Fruit fly (Drosophila melanogaster): Measurements from ENCODE around the gene Enoph.

The Enoph gene

DNA sequence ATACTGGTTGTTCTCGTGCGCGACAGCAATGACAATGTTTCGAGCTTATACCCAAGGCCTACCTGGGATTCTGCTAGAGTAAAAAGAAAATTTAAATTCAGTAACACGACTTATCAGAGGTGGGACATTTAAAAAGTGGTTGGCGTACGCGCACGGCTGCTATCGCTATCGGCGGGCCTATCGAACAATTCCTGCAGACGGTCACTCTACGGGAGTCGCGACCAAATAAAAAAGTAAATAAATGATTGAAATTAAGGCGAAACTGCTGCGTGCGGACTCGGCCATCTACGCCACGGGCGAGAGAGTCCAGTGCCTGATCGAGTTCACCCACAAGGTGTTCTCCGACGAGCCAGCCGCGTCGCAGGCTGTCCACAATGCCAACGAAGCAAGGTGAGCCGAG, 37.0 kb downstream of the Enoph start, which contains the start of the genes Prosbeta2R2 and CG1116:
Prosbeta2R2 (minus strand) TSS at position 63 of the 400 bp plus-strand sequence.
CG1116 (plus strand) TSS at position 192 of the 400 bp plus-strand sequence.
- TF ChIP-seq CG8478 (optimal IDR thresholded peaks at IDR 0.05), result no peak
- TF ChIP-seq CTCF (optimal IDR thresholded peaks at IDR 0.05), result no peak

DNA sequence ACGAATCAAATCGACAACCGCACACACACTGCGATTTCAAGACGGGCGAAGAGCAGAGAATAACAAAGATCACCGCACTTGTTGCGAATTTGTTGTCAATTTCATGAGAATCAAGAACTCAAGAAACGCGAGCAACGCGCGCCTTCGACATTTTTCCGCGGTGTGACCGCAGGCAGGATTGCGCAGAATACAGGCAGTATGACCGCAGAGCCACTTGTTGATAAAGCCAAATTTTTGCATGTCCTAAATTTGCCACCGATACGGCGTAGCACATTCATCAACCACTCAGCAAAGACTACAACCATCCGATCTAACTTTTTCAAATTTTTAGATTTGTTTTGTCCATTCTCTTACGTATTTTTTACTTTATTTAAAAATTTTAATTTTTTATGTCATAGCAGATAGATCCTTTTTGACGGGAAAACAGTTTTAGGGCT, 39.2 kb downstream of the Enoph start, which contains the start of gene cno:
cno (minus strand) TSS at position 179 of the 437 bp plus-strand sequence.
- TF ChIP-seq CG8478 (optimal IDR thresholded peaks at IDR 0.05), result no peak
- peak; percentile 53 to 66 for TF ChIP-seq CTCF (optimal IDR thresholded peaks at IDR 0.05)

DNA sequence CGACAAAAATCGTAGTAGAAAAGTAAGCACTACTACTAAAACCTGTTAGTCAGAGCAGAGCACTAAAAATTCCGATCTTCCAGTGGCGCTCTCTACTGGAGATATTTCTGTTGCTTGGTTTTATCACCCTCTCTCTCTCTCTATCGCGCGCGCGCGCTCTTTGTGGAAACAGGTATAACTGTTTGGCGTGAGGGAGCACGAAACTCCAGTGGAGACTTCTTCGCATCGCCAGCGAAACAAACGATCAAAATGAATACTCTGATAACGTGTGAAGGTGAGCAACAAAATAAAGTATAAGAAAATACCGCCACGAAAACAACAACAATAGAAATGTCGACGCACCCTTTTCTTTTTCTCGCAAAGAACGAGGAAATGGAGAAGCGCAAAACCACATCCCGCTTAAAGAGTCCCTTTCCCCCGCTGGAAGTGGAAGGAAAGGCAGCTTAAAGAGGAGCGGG, 40.1 kb downstream of the Enoph start:
- peak; percentile 82 to 85 for TF ChIP-seq CTCF (optimal IDR thresholded peaks at IDR 0.05)
- TF ChIP-seq CG8478 (optimal IDR thresholded peaks at IDR 0.05), result no peak

DNA sequence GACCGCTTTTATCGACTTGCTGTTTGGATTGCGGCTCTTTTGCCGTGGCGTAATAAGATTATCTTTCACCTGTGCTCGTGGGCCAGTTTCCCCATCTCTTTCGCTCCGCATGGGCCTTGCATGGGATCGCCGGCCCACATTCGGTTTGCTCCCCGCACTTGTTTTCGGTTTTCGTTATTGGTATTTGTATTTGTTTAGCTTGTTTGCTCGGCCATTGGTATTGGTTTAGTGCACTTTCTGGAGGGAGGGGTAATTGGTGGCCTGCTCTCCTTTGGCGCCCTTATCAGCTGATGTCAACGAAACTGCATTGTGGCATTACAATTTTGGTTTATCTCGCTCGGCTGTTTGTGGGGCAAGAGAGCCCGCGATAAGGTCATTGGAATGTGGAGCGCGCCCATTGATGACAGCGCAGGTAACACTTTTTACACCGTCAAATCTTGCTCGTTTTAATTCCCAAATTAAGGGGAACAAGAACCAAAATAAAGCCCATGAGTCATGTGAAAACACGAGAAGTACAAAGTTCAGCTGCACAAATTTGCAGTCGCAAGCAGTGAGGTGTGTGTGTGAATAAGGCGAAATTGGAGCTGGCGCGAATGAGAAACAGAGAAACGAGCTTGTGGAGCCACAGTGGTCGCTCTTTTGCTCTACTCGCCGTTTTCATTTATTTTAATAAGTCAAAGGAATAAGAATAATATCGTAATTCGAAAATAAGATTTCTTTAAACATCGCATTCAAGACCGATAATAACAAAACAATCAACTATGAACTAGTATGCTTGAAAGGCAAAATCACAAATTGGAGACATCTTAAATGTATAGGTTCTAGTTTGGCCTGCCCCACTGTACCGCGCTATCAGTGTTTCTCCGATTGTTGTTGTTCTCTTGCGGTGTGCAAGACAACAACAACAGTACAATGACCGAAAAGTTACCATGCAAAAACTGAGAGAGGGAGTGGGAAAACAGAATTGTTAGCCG, 40.9 kb downstream of the Enoph start:
- TF ChIP-seq CG8478 (optimal IDR thresholded peaks at IDR 0.05) (no peak), CTCF (optimal IDR thresholded peaks at IDR 0.05) (no peak)

DNA sequence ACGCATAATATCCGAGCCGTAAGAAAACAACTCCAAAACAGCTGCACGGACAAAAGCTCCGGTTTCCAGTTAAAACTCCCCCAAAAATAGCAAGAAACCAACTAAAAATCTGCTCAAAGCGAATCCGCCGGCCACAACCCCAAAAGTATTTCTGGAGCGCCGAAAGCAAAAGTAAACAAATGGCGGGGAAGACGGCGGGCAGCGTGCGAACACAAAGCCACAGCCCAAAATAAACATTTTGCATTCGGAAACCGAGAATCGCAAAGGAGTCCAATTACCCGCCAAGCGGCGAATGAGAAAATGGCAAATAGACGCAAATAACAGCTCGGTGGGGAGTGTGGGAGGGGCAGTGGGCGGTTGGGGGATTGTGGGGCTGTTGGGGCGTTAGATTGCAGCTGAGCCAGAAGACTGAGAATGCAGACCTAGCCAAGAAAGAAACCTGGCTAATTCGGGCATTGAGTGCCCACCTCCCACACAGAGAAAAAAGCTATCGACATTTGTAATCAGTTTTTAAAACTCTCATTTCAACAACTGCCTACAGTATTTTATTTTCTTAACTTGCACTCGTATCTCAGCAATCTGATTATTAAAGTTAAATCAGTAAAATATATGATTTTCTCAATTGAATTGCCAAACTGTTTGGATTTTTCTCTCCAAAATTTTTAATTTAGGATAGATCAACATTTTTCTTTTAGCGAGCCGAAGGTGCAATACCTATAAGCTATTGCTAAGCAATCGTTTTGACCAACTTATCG, 42.1 kb downstream of the Enoph start:
- no peak for TF ChIP-seq CG8478 (optimal IDR thresholded peaks at IDR 0.05)
- no peak for TF ChIP-seq CTCF (optimal IDR thresholded peaks at IDR 0.05)

DNA sequence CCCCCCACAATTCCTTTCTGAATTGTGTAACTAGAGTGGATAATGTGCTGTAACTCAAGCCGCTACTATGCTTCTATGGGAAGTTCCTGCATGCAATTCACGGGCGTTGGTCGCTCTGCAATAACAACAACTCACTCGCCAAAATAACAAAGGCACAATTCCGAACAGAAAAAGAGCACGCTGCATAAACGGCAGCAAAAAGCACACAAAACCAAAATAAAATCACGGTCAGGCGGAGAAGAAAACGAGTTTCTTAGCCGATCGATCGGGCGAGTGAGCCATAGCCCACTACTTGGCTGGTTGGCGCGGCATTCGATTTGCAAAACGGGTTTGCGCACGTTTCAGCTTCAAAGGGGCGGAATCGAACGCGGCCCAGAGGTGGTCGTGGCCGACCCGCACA, 43.2 kb downstream of the Enoph start:
- TF ChIP-seq CG8478 (optimal IDR thresholded peaks at IDR 0.05), result no peak
- TF ChIP-seq CTCF (optimal IDR thresholded peaks at IDR 0.05), result no peak

DNA sequence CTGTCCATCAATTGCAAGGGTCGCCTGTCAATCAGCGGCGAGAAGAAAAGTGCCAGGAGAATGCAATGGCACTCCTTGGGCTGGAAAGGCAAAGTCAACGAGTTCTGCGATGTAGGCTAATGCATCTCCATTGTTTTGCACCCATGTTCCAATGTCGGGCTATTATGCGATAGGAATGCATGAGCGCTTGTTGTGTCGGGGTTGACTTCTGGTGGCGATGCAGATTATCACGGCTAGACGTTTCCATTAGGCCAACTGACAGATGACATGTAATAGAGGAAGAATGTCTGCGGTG, 43.8 kb downstream of the Enoph start:
- TF ChIP-seq CG8478 (optimal IDR thresholded peaks at IDR 0.05) (no peak), CTCF (optimal IDR thresholded peaks at IDR 0.05) (no peak)

DNA sequence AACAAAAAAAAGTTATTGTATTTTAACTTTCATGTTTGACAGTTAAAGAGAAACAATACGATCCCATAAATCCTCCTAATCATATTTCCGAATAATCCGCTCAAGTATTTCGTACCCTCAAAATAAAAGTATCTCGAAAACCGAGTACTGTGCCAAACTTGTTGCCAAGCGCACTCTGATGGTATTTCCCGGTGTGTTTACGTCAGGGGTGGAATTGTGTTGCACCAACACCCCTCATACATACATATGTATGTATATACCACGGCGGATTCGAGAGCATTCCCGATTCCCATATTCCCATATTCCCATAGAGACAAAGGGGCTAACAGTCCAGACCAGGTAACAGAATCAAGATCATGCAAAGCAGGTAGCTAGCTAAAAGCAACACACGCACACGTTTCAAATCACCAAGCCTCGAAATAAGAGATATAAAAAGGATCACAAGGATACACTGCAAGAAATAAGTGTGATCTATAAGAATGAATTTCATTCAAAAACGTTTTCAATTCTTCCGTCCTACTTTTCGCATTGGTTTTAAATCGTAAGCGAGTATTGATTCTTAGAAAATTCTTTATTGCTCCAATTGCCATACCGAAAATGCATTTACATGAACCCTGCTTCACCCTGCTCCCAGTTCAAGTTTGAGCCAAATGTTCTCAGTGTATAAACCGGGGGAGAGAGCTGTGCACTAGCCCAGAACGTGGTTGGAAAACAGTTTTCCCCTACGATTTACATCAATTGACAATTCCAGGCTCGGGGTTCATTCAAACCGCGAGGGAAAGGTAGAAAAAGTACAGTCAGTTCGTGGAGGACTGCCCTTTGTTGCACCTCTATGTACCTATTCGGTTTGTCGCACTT, 44.4 kb downstream of the Enoph start:
- no peak for TF ChIP-seq CG8478 (optimal IDR thresholded peaks at IDR 0.05)
- no peak for TF ChIP-seq CTCF (optimal IDR thresholded peaks at IDR 0.05)

DNA sequence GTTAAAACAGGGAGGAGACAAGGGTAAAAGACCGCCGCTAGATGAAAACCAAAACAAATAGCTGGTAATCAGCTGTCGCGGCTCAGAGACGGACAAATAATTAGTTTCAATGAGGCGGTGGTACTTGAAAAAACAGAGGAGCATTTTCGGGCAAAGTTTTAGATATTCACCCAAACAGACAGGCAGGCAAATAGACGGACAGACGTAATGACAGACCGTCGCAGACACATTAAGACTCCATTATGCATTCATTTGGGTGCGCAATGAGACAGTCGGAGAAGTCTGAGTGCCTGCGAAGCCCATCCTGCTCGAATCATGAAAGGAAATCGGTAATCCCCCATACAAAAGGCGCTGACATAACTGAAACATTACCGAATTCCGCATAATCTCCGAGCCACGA, 45.1 kb downstream of the Enoph start:
- TF ChIP-seq CTCF (optimal IDR thresholded peaks at IDR 0.05) (no peak), CG8478 (optimal IDR thresholded peaks at IDR 0.05) (no peak)

DNA sequence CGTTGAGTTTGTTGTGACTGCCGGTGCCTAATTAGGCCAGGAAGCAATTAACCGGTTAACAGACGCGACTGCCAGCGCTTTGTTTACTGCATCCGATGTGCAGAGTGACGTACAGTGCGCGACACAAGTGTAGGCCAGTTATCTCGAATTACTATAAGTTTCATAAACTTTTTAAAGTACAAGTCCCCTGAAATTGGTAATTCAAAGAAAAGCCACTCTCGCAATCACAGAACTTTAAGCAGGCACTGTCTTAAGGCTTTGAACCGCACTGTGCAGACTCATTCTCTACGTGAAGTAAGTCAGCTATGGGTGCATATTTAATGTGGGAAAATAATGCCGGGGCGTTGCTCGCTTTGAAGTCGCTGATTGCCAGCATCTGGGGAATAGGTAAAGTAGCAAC, 47.0 kb downstream of the Enoph start:
- no peak for TF ChIP-seq CTCF (optimal IDR thresholded peaks at IDR 0.05)
- no peak for TF ChIP-seq CG8478 (optimal IDR thresholded peaks at IDR 0.05)

DNA sequence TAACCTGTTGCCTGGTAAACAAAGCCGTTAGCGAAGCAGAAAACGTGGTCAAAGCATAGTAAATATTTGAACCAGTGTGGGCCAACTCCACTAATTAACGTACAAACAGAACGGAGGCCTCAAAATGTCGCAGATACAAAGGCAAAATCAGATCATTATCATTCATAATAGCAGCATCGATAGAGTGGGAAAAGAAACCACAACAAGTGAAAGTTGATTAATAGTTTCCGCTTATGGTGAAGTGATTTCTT, 48.4 kb downstream of the Enoph start:
- TF ChIP-seq CG8478 (optimal IDR thresholded peaks at IDR 0.05) (no peak), CTCF (optimal IDR thresholded peaks at IDR 0.05) (no peak)

DNA sequence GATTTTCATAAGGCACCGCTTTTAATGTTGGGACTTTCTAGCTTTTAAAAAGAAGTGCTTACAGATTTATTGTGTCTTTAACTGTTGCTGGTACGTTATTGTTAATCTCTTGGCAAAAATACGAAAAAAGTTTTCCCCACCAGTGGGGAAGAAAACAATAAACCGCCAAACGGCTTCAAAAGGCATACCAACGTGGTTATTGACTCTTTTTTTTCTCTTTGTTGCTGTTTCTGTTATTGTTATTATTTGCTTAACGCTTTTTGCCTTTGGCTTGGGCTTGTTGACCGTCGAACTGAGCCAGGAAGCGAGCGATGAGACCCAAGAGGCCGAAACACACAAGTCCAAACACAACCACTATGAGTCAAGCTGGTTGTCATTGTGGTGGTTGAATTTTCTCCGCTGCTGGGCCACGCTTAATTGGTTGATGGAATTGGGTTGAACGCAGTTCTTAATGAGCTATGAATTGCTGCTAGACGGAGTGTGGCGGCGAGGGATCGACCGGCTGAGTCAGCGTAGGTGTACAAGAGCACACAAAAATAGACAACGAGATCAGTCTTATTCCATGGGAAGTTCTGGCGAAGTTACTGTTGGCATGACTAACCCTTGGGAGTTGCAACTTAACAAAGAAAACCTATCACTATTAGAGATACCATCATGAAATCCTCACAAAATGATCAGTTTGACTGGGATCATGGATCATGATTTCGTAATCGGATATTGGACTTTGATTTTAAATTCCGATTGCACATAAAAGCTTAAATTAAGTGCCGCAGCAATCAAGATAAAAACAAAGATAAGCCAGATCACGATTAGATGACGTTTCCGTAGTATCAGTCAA, 49.0 kb downstream of the Enoph start:
- TF ChIP-seq CG8478 (optimal IDR thresholded peaks at IDR 0.05) (no peak), CTCF (optimal IDR thresholded peaks at IDR 0.05) (no peak)
